Worm (Caenorhabditis elegans): Measurements from ENCODE around the gene sru-45.

Gene sru-45

DNA sequence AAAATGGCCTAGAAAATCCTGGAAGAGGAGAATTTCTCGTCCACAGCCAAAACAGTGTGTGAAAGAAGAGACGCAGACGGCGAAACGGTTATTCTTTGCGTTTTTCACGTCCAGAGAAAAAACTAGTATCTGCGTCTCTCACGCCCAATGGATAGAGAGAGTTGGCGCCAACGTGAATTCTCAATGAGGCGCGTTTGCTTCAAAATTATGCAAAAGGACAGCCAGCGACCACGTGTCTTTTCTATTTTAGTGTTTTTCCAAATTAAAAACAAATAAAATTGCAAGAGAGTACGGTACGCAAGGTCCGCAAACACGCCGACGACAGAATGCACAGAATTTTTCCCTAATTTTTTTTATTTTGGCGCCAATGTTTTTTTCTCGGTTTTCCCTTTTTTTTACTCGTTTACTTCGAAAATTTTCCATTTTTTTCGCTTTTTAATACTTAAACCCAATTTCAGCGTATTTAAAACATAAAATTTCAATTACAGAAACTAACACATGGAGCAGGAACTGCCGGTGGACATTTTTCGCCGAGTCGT, 27.8 kb upstream of the sru-45 start, which contains the start of gene Y32B12B.2 (continued):
- TF ChIP-seq sdz-38 (tag; optimal IDR thresholded peaks at IDR 0.05) = no peak
- peak; percentile 40 for TF ChIP-seq madf-8 (GFP tag; conservative IDR thresholded peaks at IDR 0.05)
- TF ChIP-seq ceh-79 (tag; optimal IDR thresholded peaks at IDR 0.05) = no peak
- peak; percentile 50 for TF ChIP-seq attf-5 (GFP tag; optimal IDR thresholded peaks at IDR 0.05)
- TF ChIP-seq cebp-2 (GFP tag; IDR thresholded peaks at IDR 0.05) = no peak
- TF ChIP-seq cebp-1 (GFP tag; IDR thresholded peaks at IDR 0.05) = 0 out of 2 replicates have a peak, but pooled peaks have one; percentile 32
- TF ChIP-seq cebp-1 (tag; optimal IDR thresholded peaks at IDR 0.05) = no peak
- no peak for TF ChIP-seq F37B4.10 (GFP tag; IDR thresholded peaks at IDR 0.05)
- TF ChIP-seq ceh-100 (GFP tag; IDR thresholded peaks at IDR 0.05) = peak; percentile 54; the same call in 1 of the 2 replicates
- TF ChIP-seq hlh-12 (tag; optimal IDR thresholded peaks at IDR 0.05) = no peak
- TF ChIP-seq F52B5.7 (tag; optimal IDR thresholded peaks at IDR 0.05) = no peak
- TF ChIP-seq Y53G8AR.9 (GFP tag; conservative IDR thresholded peaks at IDR 0.05) = 0 out of 2 replicates have a peak, but pooled peaks have one; percentile 25
- no peak for TF ChIP-seq nhr-80 (tag; optimal IDR thresholded peaks at IDR 0.05)
- peak; percentile 74 for TF ChIP-seq nfyb-1 (GFP tag; IDR thresholded peaks at IDR 0.05)
- peak; percentile 31 for TF ChIP-seq K12H6.12 (tag; optimal IDR thresholded peaks at IDR 0.05)
- peak; percentile 40 for TF ChIP-seq tbp1 (GFP tag; optimal IDR thresholded peaks at IDR 0.05)
- no peak for TF ChIP-seq lin-35 (GFP tag; optimal IDR thresholded peaks at IDR 0.05)
- no peak; the same call in none of the 2 replicates for TF ChIP-seq madf-6 (GFP tag; IDR thresholded peaks at IDR 0.05)
- TF ChIP-seq nhr-179 (tag; optimal IDR thresholded peaks at IDR 0.05) = no peak
- TF ChIP-seq mcd-1 (GFP tag; IDR thresholded peaks at IDR 0.05) = peak; percentile 85
- TF ChIP-seq somi-1 (GFP tag; optimal IDR thresholded peaks at IDR 0.05) = peak; percentile 22
- peak; percentile 31 for TF ChIP-seq tlf-1 (GFP tag; optimal IDR thresholded peaks at IDR 0.05)
- TF ChIP-seq snpc-1.3 (tag; optimal IDR thresholded peaks at IDR 0.05; ENCODE audit: insufficient read depth) = no peak
- peak; percentile 82 for TF ChIP-seq lsl-1 (GFP tag; optimal IDR thresholded peaks at IDR 0.05)
- no peak for TF ChIP-seq ama-1 (optimal IDR thresholded peaks at IDR 0.05)
- no peak for TF ChIP-seq ama-1 (GFP tag; optimal IDR thresholded peaks at IDR 0.05)
- TF ChIP-seq dpff-1 (tag; optimal IDR thresholded peaks at IDR 0.05) = no peak
- no peak for TF ChIP-seq unc-62 (GFP tag; optimal IDR thresholded peaks at IDR 0.05)
- TF ChIP-seq dpl-1 (GFP tag; optimal IDR thresholded peaks at IDR 0.05) = peak; percentile 76
- TF ChIP-seq ztf-28 (GFP tag; IDR thresholded peaks at IDR 0.05) = peak; percentile 41; the same call in 1 of the 2 replicates
- 0 out of 2 replicates have a peak, but pooled peaks have one; percentile 11 for TF ChIP-seq ztf-6 (GFP tag; IDR thresholded peaks at IDR 0.05)
- TF ChIP-seq B0336.3 (GFP tag; IDR thresholded peaks at IDR 0.05) = peak; percentile 63; the same call in 1 of the 2 replicates
- TF ChIP-seq ztf-26 (tag; optimal IDR thresholded peaks at IDR 0.05) = no peak
- TF ChIP-seq lin-54 (GFP tag; optimal IDR thresholded peaks at IDR 0.05) = peak; percentile 57
- no peak for TF ChIP-seq ceh-40 (GFP tag; IDR thresholded peaks at IDR 0.05)
- TF ChIP-seq madf-3 (GFP tag; IDR thresholded peaks at IDR 0.05) = 0 out of 2 replicates have a peak, but pooled peaks have one; percentile 17
- peak; percentile 61 for TF ChIP-seq hsf-1 (GFP tag; IDR thresholded peaks at IDR 0.05)
- peak; percentile 68; the same call in 1 of the 2 replicates for TF ChIP-seq pbrm-1 (GFP tag; IDR thresholded peaks at IDR 0.05)
- TF ChIP-seq hmg-1.2 (GFP tag; IDR thresholded peaks at IDR 0.05) = peak; percentile 81
- TF ChIP-seq sea-2 (GFP tag; IDR thresholded peaks at IDR 0.05) = 0 out of 2 replicates have a peak, but pooled peaks have one; percentile 32
- 0 out of 2 replicates have a peak, but pooled peaks have one; percentile 5 for TF ChIP-seq aptf-2 (GFP tag; conservative IDR thresholded peaks at IDR 0.05)
- TF ChIP-seq lsy-27 (tag; optimal IDR thresholded peaks at IDR 0.05; ENCODE audit: borderline replicate concordance, insufficient read depth) = no peak
- peak; percentile 46 for TF ChIP-seq ztf-18 (tag; optimal IDR thresholded peaks at IDR 0.05)
- TF ChIP-seq Y79H2A.3 (GFP tag; conservative IDR thresholded peaks at IDR 0.05) = peak; percentile 64; the same call in 1 of the 2 replicates
- no peak; the same call in none of the 2 replicates for TF ChIP-seq B0019.2 (GFP tag; conservative IDR thresholded peaks at IDR 0.05)
- TF ChIP-seq ceh-91 (GFP tag; IDR thresholded peaks at IDR 0.05) = peak; percentile 53
- peak; percentile 66 for TF ChIP-seq efl-1 (GFP tag; optimal IDR thresholded peaks at IDR 0.05)
- TF ChIP-seq attf-6 (GFP tag; IDR thresholded peaks at IDR 0.05) = peak; percentile 56
- TF ChIP-seq D2030.7 (GFP tag; IDR thresholded peaks at IDR 0.05) = peak; percentile 67; the same call in 1 of the 2 replicates

All from whole organism, young adult.